Worm (Caenorhabditis elegans): Measurements from ENCODE around the gene exos-9.

The exos-9 gene

ce11 chrIII:7162065-7162762, 35.7 kb downstream of the exos-9 start, which contains the start of the genes syf-2 and K04G7.1 (continued):
- TF ChIP-seq ztf-22 (GFP tag; optimal IDR thresholded peaks at IDR 0.05) (peak; percentile 7), zfh-2 (GFP tag; conservative IDR thresholded peaks at IDR 0.05) (peak; percentile 77), unc-62 (GFP tag; optimal IDR thresholded peaks at IDR 0.05) (peak; percentile 20), ccch-3 (GFP tag; optimal IDR thresholded peaks at IDR 0.05) (no peak), F57A8.1 (GFP tag; optimal IDR thresholded peaks at IDR 0.05) (no peak), sdz-38 (tag; optimal IDR thresholded peaks at IDR 0.05) (no peak), bed-2 (GFP tag; IDR thresholded peaks at IDR 0.05) (no peak), tlf-1 (GFP tag; optimal IDR thresholded peaks at IDR 0.05) (peak; percentile 89), ztf-25 (GFP tag; IDR thresholded peaks at IDR 0.05) (no peak), egl-44 (GFP tag; IDR thresholded peaks at IDR 0.05) (no peak), egrh-3 (GFP tag; IDR thresholded peaks at IDR 0.05) (no peak), bed-1 (GFP tag; IDR thresholded peaks at IDR 0.05) (no peak), ztf-28 (GFP tag; IDR thresholded peaks at IDR 0.05) (no peak), aptf-3 (GFP tag; IDR thresholded peaks at IDR 0.05) (no peak), xnd-1 (tag; optimal IDR thresholded peaks at IDR 0.05) (no peak), F23B12.7 (tag; optimal IDR thresholded peaks at IDR 0.05; ENCODE audit: insufficient read depth) (peak; percentile 80), ets-4 (GFP tag; optimal IDR thresholded peaks at IDR 0.05) (no peak), nfyb-1 (GFP tag; IDR thresholded peaks at IDR 0.05) (peak; percentile 89), madf-3 (GFP tag; IDR thresholded peaks at IDR 0.05) (peak; percentile 100), ceh-40 (GFP tag; IDR thresholded peaks at IDR 0.05) (no peak), nhr-179 (tag; optimal IDR thresholded peaks at IDR 0.05) (no peak), attf-6 (GFP tag; IDR thresholded peaks at IDR 0.05) (no peak), egl-18 (GFP tag; IDR thresholded peaks at IDR 0.05) (no peak), C17E4.6 (GFP tag; IDR thresholded peaks at IDR 0.05) (peak; percentile 89), B0019.2 (GFP tag; conservative IDR thresholded peaks at IDR 0.05) (0 out of 2 replicates have a peak, but pooled peaks have one; percentile 44), athp-1 (tag; optimal IDR thresholded peaks at IDR 0.05) (peak; percentile 57), zim-3 (tag; optimal IDR thresholded peaks at IDR 0.05) (no peak), snpc-4 (GFP tag; optimal IDR thresholded peaks at IDR 0.05) (peak; percentile 77), snpc-4 (tag; optimal IDR thresholded peaks at IDR 0.05) (peak; percentile 50 to 81 (median 66)), C06A6.2 (GFP tag; conservative IDR thresholded peaks at IDR 0.05) (peak; percentile 73; the same call in 1 of the 2 replicates), ztf-6 (GFP tag; IDR thresholded peaks at IDR 0.05) (no peak), rpc-1 (optimal IDR thresholded peaks at IDR 0.05) (no peak), rpc-1 (tag; optimal IDR thresholded peaks at IDR 0.05) (no peak), snpc-1.1 (tag; optimal IDR thresholded peaks at IDR 0.05; ENCODE audit: insufficient read depth) (peak; percentile 74), snpc-1.3 (tag; optimal IDR thresholded peaks at IDR 0.05; ENCODE audit: insufficient read depth) (peak; percentile 76), hrde-1 (tag; optimal IDR thresholded peaks at IDR 0.05; ENCODE audit: borderline replicate concordance) (peak; percentile 4), F10E7.11 (tag; optimal IDR thresholded peaks at IDR 0.05) (no peak), mes-4 (tag; optimal IDR thresholded peaks at IDR 0.05) (no peak), lin-54 (GFP tag; optimal IDR thresholded peaks at IDR 0.05) (peak; percentile 97), sptf-2 (GFP tag; optimal IDR thresholded peaks at IDR 0.05) (no peak), ztf-3 (GFP tag; optimal IDR thresholded peaks at IDR 0.05) (no peak), ama-1 (optimal IDR thresholded peaks at IDR 0.05) (no peak), ama-1 (GFP tag; optimal IDR thresholded peaks at IDR 0.05) (no peak), let-607 (tag; optimal IDR thresholded peaks at IDR 0.05) (peak; percentile 65 to 78), cebp-1 (GFP tag; IDR thresholded peaks at IDR 0.05) (peak; percentile 69), cebp-1 (tag; optimal IDR thresholded peaks at IDR 0.05) (peak; percentile 87), Y79H2A.3 (GFP tag; conservative IDR thresholded peaks at IDR 0.05) (0 out of 2 replicates have a peak, but pooled peaks have one; percentile 64), lag-1 (GFP tag; IDR thresholded peaks at IDR 0.05) (no peak)
